Fruit fly (Drosophila melanogaster) whole organism, wandering third instar larva: Measurements from ENCODE around the gene Pitslre.

ENCODE experiments used
- CG9705 ChIP-seq: fragments of 200-800 bp; sonication (Bioruptor generic); optimal IDR thresholded peaks from 2 replicates; lab custom pipeline; 2018; ENCODE audit warnings: missing biosample characterization, mild to moderate bottlenecking, missing genetic modification characterization
- Dfd ChIP-seq: fragments of >200 bp; optimal IDR thresholded peaks from 2 replicates; lab custom pipeline; 2017; ENCODE audit warnings: missing biosample characterization, missing genetic modification characterization
- Hr78 ChIP-seq: fragments of >200 bp; optimal IDR thresholded peaks from 2 replicates; lab custom pipeline; 2017; ENCODE audit warnings: missing biosample characterization, missing genetic modification characterization
- Hr83 ChIP-seq: fragments of 200-300 bp; sonication (Bioruptor generic); optimal IDR thresholded peaks from 2 replicates; lab custom pipeline; 2016; ENCODE audit warnings: missing biosample characterization, mild to moderate bottlenecking, missing genetic modification characterization, moderate library complexity; ENCODE audit not compliant: poor library complexity, severe bottlenecking
- dl ChIP-seq, 2 experiments: fragments of 175-275, 200-275 bp in 1 of 2; fragments of 200-275 bp in 1 of 2; sonication (Bioruptor generic); optimal IDR thresholded peaks; lab custom pipeline; 2018; ENCODE audit warnings: mild to moderate bottlenecking in 2 of 2, missing biosample characterization in 2 of 2, missing genetic modification characterization in 2 of 2, moderate library complexity in 2 of 2; ENCODE audit not compliant: partially characterized antibody in 2 of 2, insufficient read depth in 1 of 2
- fru ChIP-seq: fragments of 200-800 bp; sonication (Bioruptor generic); optimal IDR thresholded peaks from 3 replicates; lab custom pipeline; 2016; ENCODE audit warnings: missing biosample characterization, mild to moderate bottlenecking, missing genetic modification characterization
- h ChIP-seq: fragments of 200-800 bp; sonication (Bioruptor generic); optimal IDR thresholded peaks from 3 replicates; lab custom pipeline; 2016; ENCODE audit warnings: missing biosample characterization, mild to moderate bottlenecking, missing genetic modification characterization
- pan ChIP-seq: fragments of >200 bp; optimal IDR thresholded peaks from 2 replicates; lab custom pipeline; 2017
- sage ChIP-seq: fragments of 200-800 bp; sonication (Bioruptor generic); optimal IDR thresholded peaks from 2 replicates; lab custom pipeline; 2016; ENCODE audit warnings: missing biosample characterization, mild to moderate bottlenecking, missing genetic modification characterization
- tai ChIP-seq: sonication (Bioruptor generic); optimal IDR thresholded peaks from 2 replicates; lab custom pipeline; 2016; ENCODE audit warnings: missing biosample characterization, missing genetic modification characterization
- usp ChIP-seq: fragments of >200 bp; optimal IDR thresholded peaks from 2 replicates; lab custom pipeline; 2017; ENCODE audit warnings: missing biosample characterization, missing genetic modification characterization

DNA sequence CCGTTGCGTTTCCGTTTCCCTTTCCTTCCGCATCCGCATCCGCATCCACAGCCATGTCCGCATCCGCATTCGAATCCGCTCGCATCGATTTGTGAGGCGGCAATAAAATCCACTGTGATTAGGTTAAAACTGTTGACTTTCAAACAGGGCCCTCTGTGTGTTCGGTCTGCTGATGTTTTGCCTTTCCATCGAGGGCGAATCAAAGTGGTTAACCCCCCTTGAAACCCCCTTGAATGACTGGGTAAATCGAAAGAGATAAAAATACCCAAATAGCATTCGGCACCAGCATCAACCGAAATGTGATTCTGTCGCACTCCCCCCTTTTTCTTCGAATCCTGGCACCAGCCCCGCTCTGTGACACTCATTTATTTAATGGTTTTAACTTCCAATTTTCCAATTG is 18.4 kb upstream of the Pitslre start:
- TF ChIP-seq Dfd (GFP tag; lab: Kevin White, UChicago) (no peak), Hr78 (GFP tag; lab: Kevin White, UChicago) (no peak), sage (GFP tag; lab: Kevin White, UChicago) (no peak), pan (lab: Kevin White, UChicago) (no peak), dl (GFP tag; optimal IDR thresholded peaks at IDR 0.05; lab: Kevin White, UChicago; ENCODE audit: insufficient read depth in 1 of 2, partially characterized antibody in 2 of 2) (no peak), usp (no peak), fru (GFP tag; lab: Kevin White, UChicago) (no peak), CG9705 (GFP tag; lab: Kevin White, UChicago) (no peak), h (GFP tag; lab: Kevin White, UChicago) (no peak), Hr83 (GFP tag; lab: Kevin White, UChicago) (no peak), tai (GFP tag; lab: Kevin White, UChicago) (no peak)
